Fruit fly (Drosophila melanogaster) whole organism, embryonic: Measurements from ENCODE around the gene CG7806.

Source experiments
- Abd-B ChIP-seq: fragments of 200-800 bp; sonication (Bioruptor generic); optimal IDR thresholded peaks from 2 replicates; lab custom pipeline; 2018; ENCODE audit warnings: missing biosample characterization, mild to moderate bottlenecking, missing genetic modification characterization, moderate library complexity
- Atf3 ChIP-seq: fragments of 200-800 bp; sonication (Bioruptor generic); optimal IDR thresholded peaks from 3 replicates; lab custom pipeline; 2016; ENCODE audit warnings: missing biosample characterization, missing genetic modification characterization
- CG10267 ChIP-seq: fragments of 200-800 bp; sonication (Bioruptor generic); optimal IDR thresholded peaks from 2 replicates; lab custom pipeline; 2018; ENCODE audit warnings: missing biosample characterization, mild to moderate bottlenecking, missing genetic modification characterization, moderate library complexity
- CG10321 ChIP-seq: fragments of 200-800 bp; sonication (Bioruptor generic); IDR thresholded peaks from 2 replicates; pipeline ENCODE4 v1.3.6; 2022; ENCODE audit warnings: missing biosample characterization, missing genetic modification characterization
- CG11093 ChIP-seq: fragments of 200-800 bp; sonication (Bioruptor generic); IDR thresholded peaks from 3 replicates; pipeline ENCODE4 v1.3.6; 2022; ENCODE audit warnings: missing biosample characterization, missing genetic modification characterization
- CG11456 ChIP-seq: fragments of 200-800 bp; sonication (Bioruptor generic); IDR thresholded peaks from 3 replicates; pipeline ENCODE4 v1.3.6; 2022; ENCODE audit warnings: missing biosample characterization, missing genetic modification characterization
- CG11695 ChIP-seq: fragments of 200-800 bp; sonication (Bioruptor generic); IDR thresholded peaks from 3 replicates; pipeline ENCODE4 v1.3.6; 2022; ENCODE audit warnings: missing biosample characterization, missing genetic modification characterization
- CG12744 ChIP-seq: fragments of 200-800 bp; sonication (Bioruptor generic); optimal IDR thresholded peaks from 2 replicates; lab custom pipeline; 2016; ENCODE audit warnings: missing biosample characterization, missing genetic modification characterization
- CG15601 ChIP-seq: fragments of 200-800 bp; sonication (Bioruptor generic); optimal IDR thresholded peaks from 3 replicates; lab custom pipeline; 2019; ENCODE audit warnings: missing biosample characterization, mild to moderate bottlenecking, missing genetic modification characterization, moderate library complexity
- CG16813 ChIP-seq: fragments of 200-800 bp; sonication (Bioruptor generic); IDR thresholded peaks from 3 replicates; pipeline ENCODE4 v1.3.6; 2022; ENCODE audit warnings: missing biosample characterization, missing genetic modification characterization; ENCODE audit not compliant: partially characterized antibody
- CG2120 ChIP-seq: fragments of 200-800 bp; sonication (Bioruptor generic); optimal IDR thresholded peaks from 3 replicates; lab custom pipeline; 2016; ENCODE audit warnings: missing biosample characterization, missing genetic modification characterization
- CG2875 ChIP-seq: fragments of 200-800 bp; sonication (Bioruptor generic); optimal IDR thresholded peaks from 2 replicates; lab custom pipeline; 2017; ENCODE audit warnings: missing biosample characterization, mild to moderate bottlenecking, missing genetic modification characterization, missing genetic modification reagents
- CG3065 ChIP-seq: fragments of 200-800 bp; sonication (Bioruptor generic); optimal IDR thresholded peaks from 2 replicates; lab custom pipeline; 2016; ENCODE audit warnings: missing biosample characterization, missing genetic modification characterization
- CG33557 ChIP-seq: fragments of 200-800 bp; sonication (Bioruptor generic); optimal IDR thresholded peaks from 2 replicates; lab custom pipeline; 2019; ENCODE audit warnings: missing biosample characterization, mild to moderate bottlenecking, missing genetic modification characterization, moderate library complexity
- CG4328 ChIP-seq: fragments of 200-800 bp; sonication (Bioruptor generic); optimal IDR thresholded peaks from 3 replicates; lab custom pipeline; 2017; ENCODE audit warnings: missing biosample characterization, missing genetic modification reagents, missing genetic modification characterization
- CG4707 ChIP-seq: fragments of 200-800 bp; sonication (Bioruptor generic); optimal IDR thresholded peaks from 2 replicates; lab custom pipeline; 2018; ENCODE audit warnings: missing biosample characterization, mild to moderate bottlenecking, missing genetic modification characterization, moderate library complexity
- CG4730 ChIP-seq: fragments of 200-800 bp; sonication (Bioruptor generic); IDR thresholded peaks from 2 replicates; pipeline ENCODE4 v1.3.6; 2022; ENCODE audit warnings: missing biosample characterization, missing genetic modification characterization
- CG5245 ChIP-seq: fragments of 200-800 bp; sonication (Bioruptor generic); optimal IDR thresholded peaks from 3 replicates; lab custom pipeline; 2016; ENCODE audit warnings: missing biosample characterization, missing genetic modification characterization
- CG6175 ChIP-seq: fragments of 200-800 bp; sonication (Bioruptor generic); IDR thresholded peaks from 3 replicates; pipeline ENCODE4 v1.3.6; 2022; ENCODE audit warnings: missing biosample characterization, missing genetic modification characterization
- CG6683 ChIP-seq: fragments of 200-800 bp; sonication (Bioruptor generic); optimal IDR thresholded peaks from 2 replicates; lab custom pipeline; 2017; ENCODE audit warnings: missing biosample characterization, mild to moderate bottlenecking, missing genetic modification characterization, missing genetic modification reagents
- CG7928 ChIP-seq: fragments of 200-800 bp; sonication (Bioruptor generic); optimal IDR thresholded peaks from 2 replicates; lab custom pipeline; 2017; ENCODE audit warnings: missing biosample characterization, mild to moderate bottlenecking, missing genetic modification characterization
- CG8359 ChIP-seq: fragments of 200-800 bp; sonication (Bioruptor generic); optimal IDR thresholded peaks from 2 replicates; lab custom pipeline; 2017; ENCODE audit warnings: missing biosample characterization, mild to moderate bottlenecking, missing genetic modification characterization, borderline replicate concordance
- CG8924 ChIP-seq: fragments of 200-800 bp; optimal IDR thresholded peaks from 3 replicates; lab custom pipeline; 2019; ENCODE audit warnings: missing biosample characterization, mild to moderate bottlenecking, missing genetic modification characterization, moderate library complexity
- CHES-1-like ChIP-seq: fragments of 200-800 bp; sonication (Bioruptor generic); optimal IDR thresholded peaks from 2 replicates; lab custom pipeline; 2016; ENCODE audit warnings: missing biosample characterization, missing genetic modification characterization
- CTCF ChIP-seq: fragments of 200-800 bp; sonication (Bioruptor generic); optimal IDR thresholded peaks from 2 replicates; lab custom pipeline; 2017; ENCODE audit warnings: missing biosample characterization, mild to moderate bottlenecking, missing genetic modification characterization, moderate library complexity
- CoRest ChIP-seq: fragments of 200-800 bp; sonication (Bioruptor generic); optimal IDR thresholded peaks from 3 replicates; lab custom pipeline; 2018; ENCODE audit warnings: missing biosample characterization, mild to moderate bottlenecking, missing genetic modification characterization, moderate library complexity
- Dip2 ChIP-seq: fragments of 200-800 bp; sonication (Bioruptor generic); IDR thresholded peaks from 2 replicates; pipeline ENCODE4 v1.3.6; 2022; ENCODE audit warnings: missing biosample characterization, missing genetic modification characterization
- Dref ChIP-seq: fragments of 200-800 bp; sonication (Bioruptor generic); IDR thresholded peaks from 2 replicates; pipeline ENCODE4 v1.3.6; 2022; ENCODE audit warnings: missing biosample characterization, missing genetic modification characterization
- Hr39 ChIP-seq: fragments of >200 bp; optimal IDR thresholded peaks from 2 replicates; lab custom pipeline; 2017
- Lpt ChIP-seq: fragments of >200 bp; optimal IDR thresholded peaks from 2 replicates; lab custom pipeline; 2018; ENCODE audit warnings: missing biosample characterization, missing genetic modification characterization
- NC2β ChIP-seq: fragments of 200-800 bp; sonication (Bioruptor generic); optimal IDR thresholded peaks from 2 replicates; lab custom pipeline; 2016; ENCODE audit warnings: missing biosample characterization, missing genetic modification characterization
- PHDP ChIP-seq: fragments of 200-800 bp; sonication (Bioruptor generic); optimal IDR thresholded peaks from 3 replicates; lab custom pipeline; 2018; ENCODE audit warnings: missing biosample characterization, mild to moderate bottlenecking, missing genetic modification characterization, moderate library complexity
- Six4 ChIP-seq: fragments of 200-800 bp; sonication (Bioruptor generic); optimal IDR thresholded peaks from 2 replicates; lab custom pipeline; 2016; ENCODE audit warnings: missing biosample characterization, missing genetic modification characterization
- TFAM ChIP-seq: fragments of 200-800 bp; sonication (Bioruptor generic); optimal IDR thresholded peaks from 2 replicates; lab custom pipeline; 2017; ENCODE audit warnings: missing biosample characterization, missing genetic modification characterization, inconsistent platforms
- Tbp ChIP-seq: fragments of >200 bp; optimal IDR thresholded peaks from 2 replicates; lab custom pipeline; 2018; ENCODE audit warnings: missing biosample characterization, missing genetic modification characterization
- Usf ChIP-seq: fragments of 200-800 bp; sonication (Bioruptor generic); optimal IDR thresholded peaks from 2 replicates; lab custom pipeline; 2017; ENCODE audit warnings: missing genotype, missing biosample characterization, missing genetic modification characterization
- Xbp1 ChIP-seq: fragments of 200-800 bp; sonication (Bioruptor generic); optimal IDR thresholded peaks from 3 replicates; lab custom pipeline; 2016; ENCODE audit warnings: missing biosample characterization, mild to moderate bottlenecking, missing genetic modification characterization
- abd-A ChIP-seq: fragments of 200-800 bp; sonication (Bioruptor generic); optimal IDR thresholded peaks from 3 replicates; lab custom pipeline; 2019; ENCODE audit warnings: missing biosample characterization, mild to moderate bottlenecking, missing genetic modification characterization, moderate library complexity
- aop ChIP-seq: fragments of 200-800 bp; sonication (Bioruptor generic); IDR thresholded peaks from 2 replicates; pipeline ENCODE4 v1.3.6; 2022; ENCODE audit warnings: missing biosample characterization, missing genetic modification characterization
- chinmo ChIP-seq: fragments of 200-800 bp; sonication (Bioruptor generic); IDR thresholded peaks from 4 replicates; pipeline ENCODE4 v1.3.6; 2022; ENCODE audit warnings: missing biosample characterization, missing genetic modification characterization; ENCODE audit not compliant: partially characterized antibody
- crp ChIP-seq, 2 experiments: fragments of 200-800 bp; sonication (Bioruptor generic); optimal IDR thresholded peaks; 2 replicates in 1 of 2; 3 replicates in 1 of 2; lab custom pipeline; 2017; ENCODE audit warnings: missing biosample characterization in 2 of 2, missing genetic modification characterization in 2 of 2, mild to moderate bottlenecking in 1 of 2, moderate library complexity in 1 of 2
- dan ChIP-seq: fragments of 200-800 bp; sonication (Bioruptor generic); IDR thresholded peaks from 2 replicates; pipeline ENCODE4 v1.3.6; 2022; ENCODE audit warnings: missing biosample characterization, missing genetic modification characterization
- fd96Cb ChIP-seq: fragments of 200-800 bp; sonication (Bioruptor generic); optimal IDR thresholded peaks from 2 replicates; lab custom pipeline; 2018; ENCODE audit warnings: missing biosample characterization, mild to moderate bottlenecking, missing genetic modification characterization, moderate library complexity
- onecut ChIP-seq: fragments of 200-800 bp; sonication (Bioruptor generic); IDR thresholded peaks from 2 replicates; pipeline ENCODE4 v1.3.6; 2022; ENCODE audit warnings: missing biosample characterization, missing genetic modification characterization
- psq ChIP-seq: fragments of 200-800 bp; sonication (Bioruptor generic); optimal IDR thresholded peaks from 2 replicates; lab custom pipeline; 2017; ENCODE audit warnings: missing biosample characterization, missing genetic modification characterization
- scrt ChIP-seq: fragments of 200-800 bp; sonication (Bioruptor generic); optimal IDR thresholded peaks from 2 replicates; lab custom pipeline; 2018; ENCODE audit warnings: missing biosample characterization, mild to moderate bottlenecking, missing genetic modification characterization, moderate library complexity
- slp2 ChIP-seq: fragments of 200-800 bp; sonication (Bioruptor generic); optimal IDR thresholded peaks from 2 replicates; lab custom pipeline; 2016; ENCODE audit warnings: missing biosample characterization, missing genetic modification characterization
- tll ChIP-seq, 2 experiments: fragments of 200-800 bp in 1 of 2; fragments of >200 bp in 1 of 2; sonication (Bioruptor generic) in 1 of 2; optimal IDR thresholded peaks; 2 replicates each; lab custom pipeline; 2017 to 2019; ENCODE audit warnings: missing biosample characterization in 2 of 2, missing genetic modification characterization in 2 of 2, mild to moderate bottlenecking in 1 of 2, moderate library complexity in 1 of 2
- toy ChIP-seq: fragments of 200-800 bp; sonication (Bioruptor generic); IDR thresholded peaks from 2 replicates; pipeline ENCODE4 v1.3.6; 2022; ENCODE audit warnings: missing biosample characterization, missing genetic modification characterization
- vnd ChIP-seq: fragments of 200-800 bp; sonication (Bioruptor generic); IDR thresholded peaks from 3 replicates; pipeline ENCODE4 v1.3.6; 2022; ENCODE audit warnings: missing biosample characterization, missing genetic modification characterization; ENCODE audit not compliant: partially characterized antibody
- zfh1 ChIP-seq: fragments of 200-800 bp; sonication (Bioruptor generic); IDR thresholded peaks from 3 replicates; pipeline ENCODE4 v1.3.6; 2022; ENCODE audit warnings: missing biosample characterization, missing genetic modification characterization

CG7806 gene

DNA sequence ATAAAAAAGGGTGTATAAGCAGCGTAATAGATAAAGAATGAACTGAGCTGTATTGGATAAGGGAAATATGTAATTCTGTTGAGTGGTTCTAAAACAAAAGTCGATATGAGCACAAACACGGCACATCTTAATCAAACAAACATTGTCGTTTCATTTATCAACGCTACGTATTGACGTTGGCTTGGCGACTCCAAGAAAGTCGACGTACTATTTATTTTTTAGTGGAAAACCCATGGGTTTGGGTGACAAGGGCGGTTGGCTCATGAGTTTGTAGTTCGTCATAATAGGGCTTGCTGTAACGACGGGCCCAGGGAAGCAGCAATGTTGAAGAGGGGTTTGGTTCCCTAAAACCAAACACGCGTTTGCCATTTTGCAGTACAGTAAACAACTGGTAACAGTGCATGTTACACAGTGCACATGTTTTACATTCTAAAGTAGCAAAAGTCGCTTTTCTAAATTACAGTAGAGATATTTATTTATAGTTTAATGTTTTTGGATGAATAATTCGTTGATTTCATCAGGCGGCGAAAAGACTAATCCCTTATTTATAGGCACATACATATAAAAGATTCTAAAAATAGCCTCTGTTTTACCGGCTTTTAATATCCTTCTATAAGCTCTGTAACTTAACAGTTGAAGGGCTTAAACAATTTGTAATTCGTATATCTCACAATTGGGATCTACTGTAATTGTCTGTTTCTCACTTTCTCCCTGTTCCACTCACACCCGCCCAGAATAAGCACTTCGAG, 50.2 kb downstream of the CG7806 start (continued):
- TF ChIP-seq CG5245 (GFP tag; lab: Kevin White, UChicago) (no peak), psq (GFP tag; lab: Kevin White, UChicago) (no peak), CG8924 (tag; lab: Kevin White, UChicago) (peak; percentile 20), CG3065 (GFP tag; lab: Kevin White, UChicago) (no peak), CG4707 (GFP tag; lab: Kevin White, UChicago) (no peak), aop (GFP tag; lab: Robert Waterston, UW) (no peak), CG10267 (tag; lab: Kevin White, UChicago) (peak; percentile 15), Abd-B (GFP tag; lab: Kevin White, UChicago) (no peak), Atf3 (GFP tag; lab: Kevin White, UChicago) (no peak), Six4 (GFP tag; lab: Kevin White, UChicago) (no peak), CG15601 (tag; lab: Kevin White, UChicago) (no peak), TFAM (no peak), CG2120 (GFP tag; lab: Kevin White, UChicago) (peak; percentile 50), CG11695 (GFP tag; lab: Robert Waterston, UW) (no peak), slp2 (GFP tag; lab: Kevin White, UChicago) (no peak), CG11093 (GFP tag; lab: Robert Waterston, UW) (no peak), fd96Cb (tag; lab: Kevin White, UChicago) (peak; percentile 27), CG6175 (GFP tag; lab: Robert Waterston, UW) (no peak), Lpt (GFP tag; lab: Kevin White, UChicago) (no peak), Hr39 (lab: Kevin White, UChicago) (no peak), zfh1 (GFP tag; lab: Robert Waterston, UW) (no peak), NC2β (GFP tag; lab: Kevin White, UChicago) (no peak), CG4730 (GFP tag; lab: Robert Waterston, UW) (no peak), CHES-1-like (GFP tag; lab: Kevin White, UChicago) (peak; percentile 10), abd-A (tag; lab: Kevin White, UChicago) (no peak), Xbp1 (GFP tag; lab: Kevin White, UChicago) (peak; percentile 23), CoRest (peak; percentile 37), CG6683 (GFP tag; lab: Kevin White, UChicago) (no peak), CG12744 (GFP tag; lab: Kevin White, UChicago) (no peak), scrt (GFP tag; lab: Kevin White, UChicago) (no peak), Dref (GFP tag; lab: Robert Waterston, UW) (no peak), vnd (GFP tag; lab: Robert Waterston, UW) (no peak), onecut (GFP tag; lab: Robert Waterston, UW) (no peak), CG16813 (no peak), chinmo (GFP tag; lab: Robert Waterston, UW) (no peak), Tbp (GFP tag; lab: Kevin White, UChicago) (no peak), crp (GFP tag; optimal IDR thresholded peaks at IDR 0.05; lab: Kevin White, UChicago) (no peak), tll (GFP tag; optimal IDR thresholded peaks at IDR 0.05; lab: Kevin White, UChicago) (no peak), CTCF (GFP tag; lab: Kevin White, UChicago) (no peak), CG33557 (no peak), CG10321 (GFP tag; lab: Robert Waterston, UW) (no peak), CG2875 (GFP tag; lab: Kevin White, UChicago) (no peak), toy (GFP tag; lab: Robert Waterston, UW) (no peak), dan (GFP tag; lab: Robert Waterston, UW) (no peak), PHDP (tag; lab: Kevin White, UChicago) (no peak), Dip2 (GFP tag; lab: Robert Waterston, UW) (no peak), CG8359 (GFP tag; lab: Kevin White, UChicago) (no peak), Usf (GFP tag; lab: Kevin White, UChicago) (no peak), CG4328 (GFP tag; lab: Kevin White, UChicago) (peak; percentile 1), CG11456 (GFP tag; lab: Robert Waterston, UW) (peak; percentile 35; the same call in 1 of the 3 replicates), CG7928 (GFP tag; lab: Kevin White, UChicago) (no peak)
